Fruit fly (Drosophila melanogaster): Measurements from ENCODE around the gene CG43072.

Gene CG43072

dm6 chr3L:21080430-21080829, 14.8 kb downstream of the CG43072 start:
- no peak for TF ChIP-seq noc (tag; optimal IDR thresholded peaks at IDR 0.05)

dm6 chr3L:21088889-21089288, 23.2 kb downstream of the CG43072 start, which contains the start of gene CG33285:
TSS of gene CG33285 (minus strand) at chr3L:21088989.
- TF ChIP-seq noc (tag; optimal IDR thresholded peaks at IDR 0.05): no peak

DNA sequence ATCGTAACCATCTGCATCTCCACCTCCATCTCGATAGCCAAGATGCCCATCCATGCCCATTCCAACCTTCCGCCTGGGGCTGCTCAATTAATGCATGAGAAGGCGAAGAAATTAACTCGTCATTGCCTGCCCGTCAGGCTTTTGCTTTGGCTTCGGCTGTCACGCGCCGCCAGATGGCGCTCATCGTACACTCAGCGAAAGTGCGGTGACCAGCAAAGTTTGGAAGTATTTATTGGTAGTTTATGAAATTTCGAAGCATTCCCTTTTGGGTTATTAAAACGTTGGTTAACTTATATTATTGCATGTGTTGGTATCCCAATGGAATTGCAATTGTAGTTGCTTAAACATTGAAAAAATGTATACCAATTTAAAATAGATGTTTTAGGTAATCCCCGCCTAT, 24.6 kb downstream of the CG43072 start:
- TF ChIP-seq noc (tag; optimal IDR thresholded peaks at IDR 0.05): no peak

DNA sequence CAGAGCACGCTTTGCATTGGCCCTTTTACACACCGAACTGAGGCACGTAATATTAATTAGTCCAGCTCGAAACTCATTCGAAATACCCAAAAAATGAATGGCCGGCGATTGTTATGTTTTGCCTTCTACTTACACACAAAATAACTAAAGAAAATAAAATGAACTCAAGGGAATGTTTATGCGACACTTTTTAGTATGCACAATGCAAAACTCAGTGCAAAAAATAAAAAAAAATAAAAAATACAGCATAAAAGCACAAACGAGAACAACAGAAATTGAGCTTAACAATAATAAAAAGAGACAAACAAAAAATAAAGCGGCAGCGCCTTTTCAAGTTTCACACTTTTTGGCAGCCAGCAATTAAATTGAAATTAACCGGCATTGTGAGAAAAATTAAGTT, 31.7 kb downstream of the CG43072 start:
- no peak for TF ChIP-seq noc (tag; optimal IDR thresholded peaks at IDR 0.05)

dm6 chr3L:21098602-21099001, 33.0 kb downstream of the CG43072 start:
- TF ChIP-seq noc (tag; optimal IDR thresholded peaks at IDR 0.05): no peak

DNA sequence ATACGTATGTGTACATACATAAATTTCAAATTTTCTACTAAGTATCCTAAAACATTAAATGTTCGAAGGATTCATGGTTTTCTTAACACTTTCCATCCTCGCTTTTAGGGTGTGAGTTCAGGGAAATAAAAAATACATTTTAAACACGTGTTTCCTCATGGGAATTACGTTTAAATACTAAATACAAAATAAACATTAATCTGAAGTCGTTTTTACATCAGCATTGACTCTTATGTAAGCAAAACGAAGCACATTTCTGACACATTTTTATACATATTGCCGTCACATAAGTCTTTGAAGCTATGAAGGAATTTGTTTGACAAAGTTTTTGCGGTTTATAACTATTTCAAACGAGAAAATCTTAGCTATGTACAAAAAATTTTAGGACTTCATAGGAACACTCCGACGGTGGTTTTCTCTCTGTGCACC, 33.4 kb downstream of the CG43072 start:
- no peak for TF ChIP-seq noc (tag; optimal IDR thresholded peaks at IDR 0.05)

- no peak for TF ChIP-seq noc (tag; optimal IDR thresholded peaks at IDR 0.05)
These were observed 34.3 kb downstream of the CG43072 start for dm6 chr3L:21099908-21100307.

DNA sequence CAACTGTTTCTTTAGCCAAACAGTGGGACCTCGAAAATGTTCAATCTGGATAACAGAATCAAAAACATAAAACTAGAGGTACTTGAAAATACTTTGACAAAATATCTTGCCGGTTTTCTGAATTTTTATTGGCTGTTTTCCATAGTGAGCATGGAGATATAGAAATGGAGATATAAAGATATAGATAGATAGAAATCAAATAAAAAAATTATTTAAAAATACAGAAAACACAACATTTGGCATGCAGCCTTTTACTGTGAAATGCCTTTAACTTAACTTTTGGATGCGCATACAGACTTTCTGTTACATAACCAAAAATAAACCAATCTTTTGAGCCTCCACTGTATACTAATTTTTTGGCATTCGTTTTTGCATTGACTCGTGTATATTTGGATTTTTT, 34.8 kb downstream of the CG43072 start:
- TF ChIP-seq noc (tag; optimal IDR thresholded peaks at IDR 0.05): peak; percentile 47

dm6 chr3L:21101316-21101715, 35.7 kb downstream of the CG43072 start:
- peak; percentile 23 for TF ChIP-seq noc (tag; optimal IDR thresholded peaks at IDR 0.05)

DNA sequence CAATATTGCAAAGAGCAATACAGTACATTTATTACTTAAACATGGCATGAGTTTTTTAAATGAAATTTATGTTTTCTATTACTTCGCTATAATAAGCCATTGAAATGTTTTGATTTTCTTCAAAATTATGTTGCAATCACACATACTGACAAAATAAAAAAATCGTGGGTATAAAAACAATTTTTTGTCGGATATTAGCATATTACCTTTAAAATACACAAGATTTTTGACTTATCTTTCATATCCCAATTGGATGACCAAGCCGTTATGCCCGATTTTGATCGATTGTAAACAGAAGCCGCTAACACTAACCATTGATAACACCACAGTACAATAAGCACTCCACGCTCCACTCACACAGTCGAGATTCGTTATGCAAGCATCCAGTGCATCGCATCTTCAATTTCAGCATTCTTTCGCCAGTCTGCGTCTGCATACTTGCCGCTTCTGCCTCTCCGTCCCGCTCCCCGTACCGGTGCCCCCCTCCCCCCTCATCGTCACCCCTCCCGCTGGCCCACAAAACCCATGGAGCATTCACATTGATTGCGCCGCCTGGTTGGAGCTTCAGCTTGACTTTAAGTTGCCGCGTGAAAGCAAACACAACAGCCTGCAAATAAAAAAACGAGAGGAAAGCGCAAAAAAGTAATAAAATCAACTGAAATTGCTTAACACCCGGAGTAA, 38.8 kb downstream of the CG43072 start:
- no peak for TF ChIP-seq noc (tag; optimal IDR thresholded peaks at IDR 0.05)

- no peak for TF ChIP-seq noc (tag; optimal IDR thresholded peaks at IDR 0.05)
These were observed 41.2 kb downstream of the CG43072 start for dm6 chr3L:21106883-21107282.

dm6 chr3L:21108454-21108853, 42.8 kb downstream of the CG43072 start:
- no peak for TF ChIP-seq noc (tag; optimal IDR thresholded peaks at IDR 0.05)

DNA sequence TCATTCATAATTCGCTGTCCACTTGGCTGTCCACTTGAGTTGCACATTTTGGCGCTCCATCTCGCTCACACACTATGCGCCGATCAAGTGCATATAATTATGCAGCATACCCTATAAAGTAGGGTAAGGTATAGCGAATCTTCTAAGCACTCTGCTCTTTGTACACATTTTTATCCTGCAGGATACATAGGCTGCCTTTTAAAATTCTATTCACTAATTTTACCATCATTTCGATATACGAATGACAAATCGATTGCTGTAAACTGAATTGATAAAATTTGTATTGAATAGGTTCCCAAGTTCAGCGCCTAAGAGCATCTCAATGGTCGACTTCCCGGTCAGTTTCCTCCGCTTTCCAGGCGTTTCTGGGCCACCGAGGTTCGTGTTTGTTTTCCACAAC, 47.4 kb downstream of the CG43072 start:
- TF ChIP-seq noc (tag; optimal IDR thresholded peaks at IDR 0.05): no peak
